Fruit fly (Drosophila melanogaster) whole organism: ENCODE results near the gene CG5412.

ENCODE experiments used
- CG8478 ChIP-seq: fragments of >200 bp; optimal IDR thresholded peaks from 2 replicates; lab custom pipeline; 2018; ENCODE audit warnings: inconsistent platforms
- Dll ChIP-seq: fragments of >200 bp; optimal IDR thresholded peaks from 2 replicates; lab custom pipeline; 2017
- pan ChIP-seq: fragments of >200 bp; optimal IDR thresholded peaks from 2 replicates; lab custom pipeline; 2017
- usp ChIP-seq: fragments of >200 bp; optimal IDR thresholded peaks from 2 replicates; lab custom pipeline; 2017; ENCODE audit warnings: missing biosample characterization, missing genetic modification characterization, mixed read lengths

dm6 chr3R:20579816-20580215 lies 3.0 kb downstream of the CG5412 start, which contains the start of the genes EloB and Srp14:
- TF ChIP-seq Dll (no peak), pan (lab: Kevin White, UChicago) (no peak), usp (GFP tag; lab: Kevin White, UChicago) (no peak), CG8478 (no peak)
